Worm (Caenorhabditis elegans) whole organism, early embryonic: Measurements from ENCODE around the gene T11G6.5.

Experiments used
- B0310.2 ChIP-seq: sonication (generic microtip); optimal IDR thresholded peaks from 2 replicates; lab custom pipeline; 2016; ENCODE audit warnings: mild to moderate bottlenecking, missing genetic modification characterization, missing compliant biosample characterization
- F13C5.2 ChIP-seq: sonication (generic microtip); optimal IDR thresholded peaks from 2 replicates; lab custom pipeline; 2017; ENCODE audit warnings: mild to moderate bottlenecking, missing genetic modification characterization, inconsistent platforms, missing compliant biosample characterization
- aly-1 ChIP-seq: sonication (generic microtip); optimal IDR thresholded peaks from 2 replicates; lab custom pipeline; 2016; ENCODE audit warnings: missing genetic modification characterization, missing compliant biosample characterization
- ama-1 ChIP-seq: fragments of 150-350 bp; optimal IDR thresholded peaks from 2 replicates; lab custom pipeline; 2014
- ceh-36 ChIP-seq: sonication (generic microtip); optimal IDR thresholded peaks from 2 replicates; lab custom pipeline; 2016; ENCODE audit warnings: missing genetic modification characterization, inconsistent platforms, missing compliant biosample characterization
- pes-1 ChIP-seq: fragments of 200-800 bp; sonication (Bioruptor generic); IDR thresholded peaks from 2 replicates; pipeline ENCODE4 v1.3.6; 2022; ENCODE audit warnings: missing genetic modification reagents, missing genetic modification characterization, missing compliant biosample characterization
- scrt-1 ChIP-seq: fragments of 200-800 bp; sonication (Bioruptor generic); IDR thresholded peaks from 2 replicates; pipeline ENCODE4 v1.3.6; 2022; ENCODE audit warnings: missing genetic modification characterization, missing compliant biosample characterization
- sea-1 ChIP-seq: fragments of 200-800 bp; sonication (Bioruptor generic); conservative IDR thresholded peaks from 2 replicates; pipeline ENCODE4 v1.3.6; 2022; ENCODE audit warnings: missing genetic modification characterization, missing compliant biosample characterization
- tbx-11 ChIP-seq: fragments of 200-800 bp; sonication (Bioruptor generic); IDR thresholded peaks from 2 replicates; pipeline ENCODE4 v1.3.6; 2022; ENCODE audit warnings: missing genetic modification characterization, missing compliant biosample characterization

DNA sequence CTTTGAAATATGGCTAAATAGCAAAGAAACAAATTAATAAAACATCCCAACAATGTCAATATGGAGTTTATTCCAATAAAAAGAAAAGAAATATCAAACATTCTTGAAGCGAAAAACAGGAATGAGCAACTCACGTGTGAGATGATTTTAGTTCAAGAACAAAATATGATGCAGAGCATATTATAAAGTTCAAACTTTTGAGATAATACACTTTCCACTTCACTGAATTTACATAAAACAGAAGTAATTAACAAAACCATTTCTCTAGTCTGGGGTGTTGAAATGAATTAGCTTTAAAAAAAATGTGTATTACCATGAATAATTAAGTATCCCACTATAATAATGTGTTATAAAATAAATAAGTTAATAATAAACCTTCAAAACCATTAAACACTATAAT lies 55.8 kb downstream of the T11G6.5 start, which contains the start of gene srd-7:
- no peak for TF ChIP-seq tbx-11 (GFP tag; lab: Robert Waterston, UW)
- TF ChIP-seq B0310.2 = no peak
- TF ChIP-seq pes-1 (GFP tag; lab: Robert Waterston, UW) = no peak
- no peak for TF ChIP-seq ama-1 (lab: Kevin White, UChicago)
- TF ChIP-seq sea-1 = no peak
- no peak for TF ChIP-seq scrt-1 (GFP tag; lab: Robert Waterston, UW)
- TF ChIP-seq ceh-36 = no peak
- no peak for TF ChIP-seq F13C5.2
- TF ChIP-seq aly-1 (tag; lab: Kevin White, UChicago) = no peak
